Fruit fly (Drosophila melanogaster): ENCODE measurements around the gene sds22.

The sds22 gene

dm6 chr3R:17391313-17391845 lies at the start of gene sds22, which contains the start of gene Brf (continued):
- TF ChIP-seq CG11723 (GFP tag; optimal IDR thresholded peaks at IDR 0.05) (peak; percentile 88), toy (GFP tag; IDR thresholded peaks at IDR 0.05) (peak; percentile 84; the same call in 1 of the 2 replicates), Asciz (GFP tag; optimal IDR thresholded peaks at IDR 0.05) (peak; percentile 86), kni (GFP tag; optimal IDR thresholded peaks at IDR 0.05) (peak; percentile 74), fru (optimal IDR thresholded peaks at IDR 0.05) (no peak), Mad (GFP tag; optimal IDR thresholded peaks at IDR 0.05) (peak; percentile 93), CG11695 (GFP tag; IDR thresholded peaks at IDR 0.05) (peak; percentile 87), Camta (GFP tag; optimal IDR thresholded peaks at IDR 0.05) (peak; percentile 92), Hey (tag; optimal IDR thresholded peaks at IDR 0.05) (peak; percentile 76), Chrac-16 (GFP tag; optimal IDR thresholded peaks at IDR 0.05) (peak; percentile 98), ken (GFP tag; IDR thresholded peaks at IDR 0.05) (peak; percentile 93), nmo (GFP tag; optimal IDR thresholded peaks at IDR 0.05) (peak; percentile 98), zfh1 (GFP tag; IDR thresholded peaks at IDR 0.05) (peak; percentile 95), amos (GFP tag; IDR thresholded peaks at IDR 0.05; ENCODE audit: partially characterized antibody) (peak; percentile 65), D19A (tag; optimal IDR thresholded peaks at IDR 0.05) (peak; percentile 87), CrebB (tag; optimal IDR thresholded peaks at IDR 0.05) (peak; percentile 88), CG30403 (GFP tag; optimal IDR thresholded peaks at IDR 0.05) (peak; percentile 98), tin (GFP tag; optimal IDR thresholded peaks at IDR 0.05) (peak; percentile 98), CG17359 (tag; optimal IDR thresholded peaks at IDR 0.05) (peak; percentile 92), CG4730 (GFP tag; IDR thresholded peaks at IDR 0.05) (peak; percentile 90), CG2678 (tag; optimal IDR thresholded peaks at IDR 0.05) (peak; percentile 96), bigmax (GFP tag; optimal IDR thresholded peaks at IDR 0.05) (peak; percentile 7), sens (GFP tag) (peak; percentile 99), CG4282 (GFP tag; optimal IDR thresholded peaks at IDR 0.05) (peak; percentile 90), tgo (GFP tag; IDR thresholded peaks at IDR 0.05) (peak; percentile 95), Gsc (GFP tag; IDR thresholded peaks at IDR 0.05) (peak; percentile 76), CG11398 (GFP tag; optimal IDR thresholded peaks at IDR 0.05) (peak; percentile 90), dan (GFP tag; IDR thresholded peaks at IDR 0.05) (peak; percentile 86), btn (GFP tag; optimal IDR thresholded peaks at IDR 0.05) (peak; percentile 84), Mrtf (GFP tag; IDR thresholded peaks at IDR 0.05) (peak; percentile 90), Max (GFP tag; optimal IDR thresholded peaks at IDR 0.05) (peak; percentile 98), sisA (GFP tag; IDR thresholded peaks at IDR 0.05) (peak; percentile 97), CG6854 (GFP tag; optimal IDR thresholded peaks at IDR 0.05) (peak; percentile 67), seq (GFP tag; IDR thresholded peaks at IDR 0.05) (peak; percentile 85), CG5953 (GFP tag; IDR thresholded peaks at IDR 0.05) (peak; percentile 27; the same call in 1 of the 2 replicates), CG15514 (GFP tag; optimal IDR thresholded peaks at IDR 0.05) (peak; percentile 87), CG15269 (tag; optimal IDR thresholded peaks at IDR 0.05) (peak; percentile 95), CG15479 (GFP tag; optimal IDR thresholded peaks at IDR 0.05) (no peak), CG31365 (tag; optimal IDR thresholded peaks at IDR 0.05) (peak; percentile 76), shn (GFP tag; optimal IDR thresholded peaks at IDR 0.05) (peak; percentile 94), chm (GFP tag; IDR thresholded peaks at IDR 0.05) (peak; percentile 73), CG3847 (GFP tag; IDR thresholded peaks at IDR 0.05) (peak; percentile 97), gce (GFP tag; IDR thresholded peaks at IDR 0.05) (peak; percentile 63; the same call in 1 of the 3 replicates), salm (tag; optimal IDR thresholded peaks at IDR 0.05) (peak; percentile 78), Taf1 (GFP tag; IDR thresholded peaks at IDR 0.05) (peak; percentile 74), CG12299 (tag; optimal IDR thresholded peaks at IDR 0.05) (peak; percentile 90), Doc3 (GFP tag; IDR thresholded peaks at IDR 0.05; ENCODE audit: partially characterized antibody) (peak; percentile 80), CG8944 (GFP tag; optimal IDR thresholded peaks at IDR 0.05) (peak; percentile 97), fd64A (GFP tag; optimal IDR thresholded peaks at IDR 0.05) (peak; percentile 63), cg (GFP tag; optimal IDR thresholded peaks at IDR 0.05) (no peak), CG9817 (tag; optimal IDR thresholded peaks at IDR 0.05) (peak; percentile 98)

Data from whole organism, embryonic.